Worm (Caenorhabditis elegans) whole organism, L3 larva: ENCODE measurements around the gene ZK1098.11.

Experiments used
- aly-2 ChIP-seq: fragments of 150-350 bp; optimal IDR thresholded peaks from 2 replicates; lab custom pipeline; 2014; ENCODE audit warnings: missing biosample characterization, missing genetic modification characterization
- ceh-82 ChIP-seq: fragments of 150-350 bp; optimal IDR thresholded peaks from 2 replicates; lab custom pipeline; 2014; ENCODE audit warnings: missing biosample characterization, missing genetic modification characterization
- elt-2 ChIP-seq: sonication (generic microtip); optimal IDR thresholded peaks from 2 replicates; lab custom pipeline; 2016; ENCODE audit warnings: missing genetic modification reagents, mild to moderate bottlenecking, missing genetic modification characterization, missing compliant biosample characterization
- jun-1 ChIP-seq: fragments of 150-350 bp; optimal IDR thresholded peaks from 2 replicates; lab custom pipeline; 2014; ENCODE audit warnings: missing biosample characterization, missing genetic modification reagents, missing genetic modification characterization
- lin-15B ChIP-seq: fragments of 150-350 bp; optimal IDR thresholded peaks from 2 replicates; lab custom pipeline; 2014; ENCODE audit warnings: missing biosample characterization, missing genetic modification characterization
- lsy-12 ChIP-seq: sonication (generic microtip); optimal IDR thresholded peaks from 2 replicates; lab custom pipeline; 2016; ENCODE audit warnings: mild to moderate bottlenecking, missing genetic modification characterization, missing compliant biosample characterization
- nhr-12 ChIP-seq: fragments of 150-350 bp; optimal IDR thresholded peaks from 2 replicates; lab custom pipeline; 2014; ENCODE audit warnings: missing biosample characterization, missing genetic modification characterization
- nhr-77 ChIP-seq: fragments of 150-350 bp; optimal IDR thresholded peaks from 2 replicates; lab custom pipeline; 2014; ENCODE audit warnings: missing biosample characterization, missing genetic modification characterization
- pha-4 ChIP-seq: fragments of 150-350 bp; optimal IDR thresholded peaks from 2 replicates; lab custom pipeline; 2014; ENCODE audit warnings: missing biosample characterization, missing genetic modification reagents, missing genetic modification characterization
- tbx-2 ChIP-seq: sonication (generic microtip); optimal IDR thresholded peaks from 2 replicates; lab custom pipeline; 2016; ENCODE audit warnings: mild to moderate bottlenecking, missing genetic modification characterization, missing compliant biosample characterization
- unc-62 ChIP-seq: fragments of 150-350 bp; sonication (generic microtip); optimal IDR thresholded peaks from 4 replicates; lab custom pipeline; 2014; ENCODE audit warnings: missing biosample characterization, missing genetic modification reagents, missing genetic modification characterization

ce11 chrIII:9598168-9598567 lies 41.8 kb downstream of the ZK1098.11 start, which contains the start of gene F58A4.1:
- no peak for TF ChIP-seq nhr-77 (tag; lab: Kevin White, UChicago)
- no peak for TF ChIP-seq pha-4 (tag; lab: Kevin White, UChicago)
- TF ChIP-seq aly-2 (tag; lab: Kevin White, UChicago) = no peak
- no peak for TF ChIP-seq lin-15B (tag; lab: Kevin White, UChicago)
- TF ChIP-seq unc-62 = no peak
- TF ChIP-seq tbx-2 (tag; lab: Kevin White, UChicago) = no peak
- TF ChIP-seq jun-1 = no peak
- TF ChIP-seq nhr-12 (tag; lab: Kevin White, UChicago) = no peak
- no peak for TF ChIP-seq ceh-82
- TF ChIP-seq elt-2 (tag; lab: Kevin White, UChicago) = no peak
- TF ChIP-seq lsy-12 = no peak
